Worm (Caenorhabditis elegans) whole organism, L1 larva: ENCODE measurements around the gene B0361.9.

ENCODE experiments used
- C16A3.4 ChIP-seq: fragments of 150-350 bp; optimal IDR thresholded peaks from 2 replicates; lab custom pipeline; 2014; ENCODE audit warnings: missing biosample characterization, missing genetic modification characterization
- alr-1 ChIP-seq: fragments of 200-800 bp; sonication (Bioruptor generic); optimal IDR thresholded peaks from 2 replicates; lab custom pipeline; 2018; ENCODE audit warnings: borderline replicate concordance, mild to moderate bottlenecking, missing genetic modification characterization, missing compliant biosample characterization
- aly-2 ChIP-seq: fragments of 150-350 bp; optimal IDR thresholded peaks from 2 replicates; lab custom pipeline; 2014; ENCODE audit warnings: missing biosample characterization, missing genetic modification characterization
- ama-1 ChIP-seq: fragments of 150-350 bp; optimal IDR thresholded peaks from 2 replicates; lab custom pipeline; 2014
- dpl-1 ChIP-seq, 3 experiments: fragments of 150-350 bp in 2 of 3; sonication (generic microtip) in 1 of 3; optimal IDR thresholded peaks; 2 replicates each; lab custom pipeline; 2014 to 2017; ENCODE audit warnings: missing biosample characterization in 3 of 3, missing genetic modification characterization in 3 of 3, missing genetic modification reagents in 3 of 3
- efl-1 ChIP-seq, 4 experiments: fragments of 150-350 bp; optimal IDR thresholded peaks in 3 of 4; peaks in 1 of 4; 1 replicate in 1 of 4; 2 replicates in 3 of 4; lab custom pipeline; 2014; ENCODE audit warnings: missing biosample characterization in 2 of 4, missing genetic modification characterization in 2 of 4, missing genetic modification reagents in 2 of 4
- elt-2 ChIP-seq: sonication (generic microtip); optimal IDR thresholded peaks from 2 replicates; lab custom pipeline; 2016; ENCODE audit warnings: missing genetic modification characterization, mild to moderate bottlenecking, inconsistent platforms, missing compliant biosample characterization, missing genetic modification reagents
- grh-1 ChIP-seq: fragments of 200-800 bp; sonication (Bioruptor generic); IDR thresholded peaks from 2 replicates; pipeline ENCODE4 v1.3.6; 2022; ENCODE audit warnings: missing genetic modification reagents, missing genetic modification characterization, missing compliant biosample characterization
- isw-1 ChIP-seq: fragments of 200-800 bp; sonication (Bioruptor generic); IDR thresholded peaks from 2 replicates; pipeline ENCODE4 v1.3.6; 2022; ENCODE audit warnings: missing genetic modification characterization, missing compliant biosample characterization
- lin-13 ChIP-seq: fragments of 150-350 bp; optimal IDR thresholded peaks from 2 replicates; lab custom pipeline; 2014; ENCODE audit warnings: missing biosample characterization, missing genetic modification reagents, missing genetic modification characterization
- lin-14 ChIP-seq: fragments of 200-800 bp; sonication (Bioruptor generic); optimal IDR thresholded peaks from 2 replicates; lab custom pipeline; 2018; ENCODE audit warnings: mild to moderate bottlenecking, missing genetic modification characterization, moderate library complexity, missing compliant biosample characterization
- lin-35 ChIP-seq, 2 experiments: fragments of 150-350 bp; optimal IDR thresholded peaks; 2 replicates each; lab custom pipeline; 2014; ENCODE audit warnings: missing biosample characterization in 2 of 2, missing genetic modification characterization in 2 of 2, missing genetic modification reagents in 2 of 2
- lsy-2 ChIP-seq, 2 experiments: fragments of 150-350 bp; optimal IDR thresholded peaks; 2 replicates each; lab custom pipeline; 2014; ENCODE audit warnings: missing biosample characterization in 2 of 2, missing genetic modification characterization in 2 of 2
- mdl-1 ChIP-seq, 2 experiments: fragments of 150-350 bp; optimal IDR thresholded peaks; 2 replicates each; lab custom pipeline; 2014 to 2017; ENCODE audit warnings: missing biosample characterization in 2 of 2, missing genetic modification characterization in 2 of 2, inconsistent platforms in 1 of 2
- nhr-19 ChIP-seq: fragments of 200-800 bp; sonication (Bioruptor generic); conservative IDR thresholded peaks from 2 replicates; pipeline ENCODE4 v1.3.6; 2022; ENCODE audit warnings: missing genetic modification characterization, missing compliant biosample characterization
- nhr-71 ChIP-seq: sonication (generic microtip); optimal IDR thresholded peaks from 2 replicates; lab custom pipeline; 2016; ENCODE audit warnings: mild to moderate bottlenecking, missing genetic modification characterization, moderate library complexity, missing compliant biosample characterization
- nhr-85 ChIP-seq: sonication (generic microtip); peaks from one replicate; lab custom pipeline; 2016; ENCODE audit warnings: missing genetic modification characterization, inconsistent platforms, missing compliant biosample characterization
- nhr-90 ChIP-seq: sonication (generic microtip); optimal IDR thresholded peaks from 2 replicates; lab custom pipeline; 2016; ENCODE audit warnings: mild to moderate bottlenecking, missing genetic modification characterization, missing compliant biosample characterization; ENCODE audit not compliant: poor library complexity
- skn-1 ChIP-seq: fragments of 150-350 bp; optimal IDR thresholded peaks from 2 replicates; lab custom pipeline; 2014; ENCODE audit warnings: missing biosample characterization, missing genetic modification characterization
- tbx-2 ChIP-seq: sonication (generic microtip); optimal IDR thresholded peaks from 2 replicates; lab custom pipeline; 2016; ENCODE audit warnings: missing genetic modification characterization, missing compliant biosample characterization
- unc-130 ChIP-seq: fragments of 150-350 bp; optimal IDR thresholded peaks from 2 replicates; lab custom pipeline; 2017; ENCODE audit warnings: missing biosample characterization, missing genetic modification characterization, inconsistent platforms
- unc-30 ChIP-seq: sonication (generic microtip); optimal IDR thresholded peaks from 2 replicates; lab custom pipeline; 2017; ENCODE audit warnings: missing biosample characterization, missing genetic modification characterization
- unc-86 ChIP-seq: sonication (generic microtip); optimal IDR thresholded peaks from 2 replicates; lab custom pipeline; 2016; ENCODE audit warnings: missing genetic modification characterization, missing compliant biosample characterization
- ztf-4 ChIP-seq: fragments of 150-350 bp; optimal IDR thresholded peaks from 2 replicates; lab custom pipeline; 2014; ENCODE audit warnings: missing biosample characterization, missing genetic modification characterization

The B0361.9 gene

ce11 chrIII:7331671-7332070, 32.2 kb upstream of the B0361.9 start:
- TF ChIP-seq skn-1 (tag; lab: Kevin White, UChicago) (no peak), nhr-85 (peak; percentile 56)

- TF ChIP-seq isw-1 (GFP tag; lab: Robert Waterston, UW) (no peak), ama-1 (lab: Kevin White, UChicago) (peak; percentile 79), elt-2 (tag; lab: Kevin White, UChicago) (peak; percentile 11), C16A3.4 (peak; percentile 7), aly-2 (tag; lab: Kevin White, UChicago) (peak; percentile 22), nhr-90 (tag; lab: Kevin White, UChicago) (peak; percentile 22), nhr-19 (no peak), efl-1 (optimal IDR thresholded peaks at IDR 0.05; lab: Kevin White, UChicago) (no peak), efl-1 (GFP tag; optimal IDR thresholded peaks at IDR 0.05 in 1 of 2; lab: Kevin White, UChicago) (peak in 1 of 2 experiments; percentile 78), ztf-4 (tag; lab: Kevin White, UChicago) (peak; percentile 49)
These were observed 29.8 kb upstream of the B0361.9 start, which contains the start of gene lab-2 for ce11 chrIII:7329155-7329732. Gene lab-2, minus strand, starts transcription at chrIII:7329607.

- no peak for TF ChIP-seq nhr-71
- no peak for TF ChIP-seq unc-30 (tag; lab: Kevin White, UChicago)
- TF ChIP-seq lin-13 = no peak
These were observed 23.9 kb upstream of the B0361.9 start for ce11 chrIII:7323331-7323730.

- TF ChIP-seq lin-35 (GFP tag; optimal IDR thresholded peaks at IDR 0.05; lab: Kevin White, UChicago) = peak in 1 of 2 experiments; percentile 12
- TF ChIP-seq nhr-71 = peak; percentile 5
- TF ChIP-seq lsy-2 (tag; optimal IDR thresholded peaks at IDR 0.05; lab: Kevin White, UChicago) = peak in 1 of 2 experiments; percentile 12
- TF ChIP-seq efl-1 (optimal IDR thresholded peaks at IDR 0.05; lab: Kevin White, UChicago) = no peak
- TF ChIP-seq efl-1 (GFP tag; optimal IDR thresholded peaks at IDR 0.05 in 1 of 2; lab: Kevin White, UChicago) = no peak
- TF ChIP-seq unc-86 (tag; lab: Kevin White, UChicago) = no peak
- TF ChIP-seq lin-14 (GFP tag; lab: Kevin White, UChicago) = peak; percentile 52
- TF ChIP-seq unc-130 (tag; lab: Kevin White, UChicago) = no peak
- no peak for TF ChIP-seq grh-1 (GFP tag; lab: Robert Waterston, UW)
- TF ChIP-seq elt-2 (tag; lab: Kevin White, UChicago) = peak; percentile 40
- TF ChIP-seq tbx-2 (tag; lab: Kevin White, UChicago) = peak; percentile 24
These were observed 22.6 kb upstream of the B0361.9 start for ce11 chrIII:7322018-7322417.

DNA sequence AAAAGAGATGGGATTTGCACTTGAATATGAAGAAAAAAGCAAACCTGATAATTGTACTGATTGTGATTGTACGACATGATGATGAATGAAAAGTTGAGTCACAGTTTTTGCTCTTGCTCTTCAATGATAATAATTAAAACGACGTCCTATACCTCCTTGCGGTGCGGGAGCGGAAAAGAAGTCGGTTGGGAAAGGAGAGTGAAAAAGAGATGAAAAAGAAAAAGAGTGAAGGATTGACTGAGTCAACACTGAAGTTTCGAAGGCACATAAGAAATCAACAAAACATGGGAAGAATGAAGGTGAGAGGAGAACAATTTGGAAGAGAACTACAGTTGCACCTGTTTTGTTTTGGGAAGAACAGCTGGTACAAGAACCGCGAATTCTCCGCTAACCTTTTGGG, 20.0 kb upstream of the B0361.9 start, which contains the start of gene F56C9.8:
Gene F56C9.8, minus strand, starts transcription at position 120 of the 400 bp plus-strand sequence.
- TF ChIP-seq efl-1 (optimal IDR thresholded peaks at IDR 0.05; lab: Kevin White, UChicago) = no peak
- peak in 1 of 2 experiments; percentile 90 for TF ChIP-seq efl-1 (GFP tag; optimal IDR thresholded peaks at IDR 0.05 in 1 of 2; lab: Kevin White, UChicago)
- no peak for TF ChIP-seq ztf-4 (tag; lab: Kevin White, UChicago)
- no peak for TF ChIP-seq alr-1 (tag; lab: Kevin White, UChicago)

DNA sequence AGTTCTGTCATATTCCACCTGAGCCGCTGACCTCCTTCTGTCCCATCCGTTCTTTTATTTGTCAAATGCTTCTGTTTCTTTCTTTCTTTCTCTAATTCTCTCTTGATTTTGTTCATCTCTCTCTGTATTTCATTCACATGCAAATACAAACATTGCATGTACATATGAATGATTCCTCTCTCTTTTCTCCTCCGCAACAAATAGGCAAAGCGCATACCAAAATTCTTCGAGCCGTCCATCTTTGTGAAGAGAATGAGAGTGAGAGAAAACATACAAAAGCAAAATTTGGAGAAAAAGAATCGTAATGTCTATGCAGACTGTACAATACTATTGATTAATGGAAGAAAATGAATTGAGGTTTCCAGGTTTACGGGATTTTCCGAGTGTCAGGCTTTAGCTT, 17.9 kb upstream of the B0361.9 start:
- TF ChIP-seq efl-1 (optimal IDR thresholded peaks at IDR 0.05; lab: Kevin White, UChicago) (no peak), efl-1 (GFP tag; optimal IDR thresholded peaks at IDR 0.05 in 1 of 2; lab: Kevin White, UChicago) (peak in 1 of 2 experiments; percentile 47), dpl-1 (GFP tag; optimal IDR thresholded peaks at IDR 0.05; lab: Kevin White, UChicago) (no peak)

DNA sequence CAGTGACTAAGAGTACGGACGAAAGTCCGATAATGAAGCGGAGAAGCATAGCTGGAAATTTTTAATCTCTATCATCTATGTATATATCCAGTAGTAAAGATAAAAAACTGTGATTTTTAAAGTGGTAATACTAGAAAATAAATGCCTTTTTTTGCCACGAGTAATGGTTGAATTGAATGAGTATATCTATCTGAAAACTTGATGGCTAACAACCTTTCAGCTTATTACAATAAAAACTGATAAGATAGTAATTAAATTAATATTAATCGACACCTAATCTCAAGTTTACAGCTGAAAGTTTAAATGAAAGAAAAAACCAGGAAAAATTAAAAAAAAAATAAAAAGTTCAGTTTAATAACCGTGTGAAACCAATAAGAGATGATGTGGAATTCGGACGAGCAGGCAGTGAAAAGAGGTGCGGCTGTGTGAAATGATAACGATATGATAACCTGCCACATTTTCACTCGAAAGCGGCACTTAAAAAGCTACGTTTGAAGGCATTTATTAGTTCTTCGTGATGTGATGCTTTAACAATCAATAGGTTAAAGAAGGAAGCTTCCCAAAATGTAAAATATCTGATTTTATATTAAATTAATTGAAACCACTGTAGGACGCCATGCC, 15.6 kb upstream of the B0361.9 start, which contains the start of gene nspg-6:
Gene nspg-6, minus strand, starts transcription at position 51 of the 621 bp plus-strand sequence.
- TF ChIP-seq mdl-1 (tag; optimal IDR thresholded peaks at IDR 0.05; lab: Kevin White, UChicago) (no peak), elt-2 (tag; lab: Kevin White, UChicago) (peak; percentile 14)
